Fruit fly (Drosophila melanogaster) whole organism, adult: ENCODE data around the gene CG5440.

Experiments used
- CG1620 ChIP-seq: fragments of 200-800 bp; sonication (Bioruptor generic); optimal IDR thresholded peaks from 2 replicates; lab custom pipeline; 2016; ENCODE audit warnings: missing biosample characterization, missing genetic modification characterization
- CG7101 ChIP-seq: fragments of 200-800 bp; sonication (Bioruptor generic); optimal IDR thresholded peaks from 2 replicates; lab custom pipeline; 2018; ENCODE audit warnings: missing biosample characterization, mild to moderate bottlenecking, missing genetic modification characterization, moderate library complexity
- pad ChIP-seq: fragments of 200-800 bp; sonication (Bioruptor generic); optimal IDR thresholded peaks from 3 replicates; lab custom pipeline; 2017; ENCODE audit warnings: missing biosample characterization, missing genetic modification characterization, mild to moderate bottlenecking, moderate library complexity, missing genetic modification reagents

DNA sequence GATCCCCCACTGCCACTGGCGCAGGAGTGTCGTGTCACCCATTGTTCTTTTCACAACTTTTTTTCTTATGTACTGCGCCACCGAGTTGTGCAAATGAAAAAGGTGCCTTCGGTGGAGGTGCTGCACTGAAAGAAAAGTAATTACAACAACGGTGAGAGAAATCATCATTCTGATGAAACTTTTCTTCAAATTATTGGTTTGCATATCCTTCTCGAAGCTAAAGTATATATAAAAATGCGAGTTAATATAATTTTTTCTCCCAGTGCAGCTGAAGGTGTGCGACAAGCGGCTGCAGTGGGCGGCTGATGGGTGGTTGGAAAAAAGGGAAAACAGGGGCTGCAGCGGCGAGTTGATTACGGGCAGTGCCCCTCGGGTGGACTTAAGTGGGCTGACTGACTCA is 21.6 kb upstream of the CG5440 start:
- TF ChIP-seq pad (GFP tag; lab: Kevin White, UChicago) (no peak), CG1620 (GFP tag; lab: Kevin White, UChicago) (no peak), CG7101 (tag; lab: Kevin White, UChicago) (no peak)
